Worm (Caenorhabditis elegans) whole organism, L1 larva: ENCODE results near the gene E01G6.2.

ENCODE experiments used
- C04F5.9 ChIP-seq: sonication (generic microtip); optimal IDR thresholded peaks from 2 replicates; lab custom pipeline; 2016; ENCODE audit warnings: missing genetic modification characterization, missing compliant biosample characterization
- aly-2 ChIP-seq: fragments of 150-350 bp; optimal IDR thresholded peaks from 2 replicates; lab custom pipeline; 2014; ENCODE audit warnings: missing biosample characterization, missing genetic modification characterization
- ceh-63 ChIP-seq: fragments of 200-800 bp; sonication (Bioruptor generic); optimal IDR thresholded peaks from 2 replicates; lab custom pipeline; 2018; ENCODE audit warnings: mild to moderate bottlenecking, missing genetic modification characterization, missing compliant biosample characterization
- egl-27 ChIP-seq, 2 experiments: fragments of 150-350 bp in 1 of 2; sonication (generic microtip); optimal IDR thresholded peaks; 3 replicates each; lab custom pipeline; 2017 to 2018; ENCODE audit warnings: missing biosample characterization in 2 of 2, missing genetic modification characterization in 2 of 2, missing genetic modification reagents in 2 of 2
- elt-3 ChIP-seq, 6 experiments: fragments of 150-350 bp in 1 of 6; sonication (generic microtip); optimal IDR thresholded peaks; 2 replicates each; lab custom pipeline; 2017 to 2018; ENCODE audit warnings: missing biosample characterization in 6 of 6, missing genetic modification characterization in 6 of 6, inconsistent platforms in 1 of 6
- lin-15B ChIP-seq: fragments of 150-350 bp; sonication (generic microtip); optimal IDR thresholded peaks from 3 replicates; lab custom pipeline; 2014; ENCODE audit warnings: missing biosample characterization, missing genetic modification characterization
- mdl-1 ChIP-seq, 2 experiments: fragments of 150-350 bp; optimal IDR thresholded peaks; 2 replicates each; lab custom pipeline; 2014 to 2017; ENCODE audit warnings: missing biosample characterization in 2 of 2, missing genetic modification characterization in 2 of 2, inconsistent platforms in 1 of 2
- nhr-12 ChIP-seq: sonication (generic microtip); optimal IDR thresholded peaks from 2 replicates; lab custom pipeline; 2017; ENCODE audit warnings: missing biosample characterization, missing genetic modification characterization
- nhr-76 ChIP-seq: sonication (generic microtip); optimal IDR thresholded peaks from 2 replicates; lab custom pipeline; 2017; ENCODE audit warnings: missing biosample characterization, missing genetic modification characterization
- nhr-77 ChIP-seq: fragments of 150-350 bp; optimal IDR thresholded peaks from 2 replicates; lab custom pipeline; 2014; ENCODE audit warnings: missing biosample characterization, missing genetic modification characterization
- sox-4 ChIP-seq: sonication (generic microtip); optimal IDR thresholded peaks from 2 replicates; lab custom pipeline; 2016; ENCODE audit warnings: missing genetic modification characterization, missing compliant biosample characterization
- tbx-2 ChIP-seq: sonication (generic microtip); optimal IDR thresholded peaks from 2 replicates; lab custom pipeline; 2016; ENCODE audit warnings: missing genetic modification characterization, missing compliant biosample characterization
- unc-62 ChIP-seq: fragments of 150-350 bp; optimal IDR thresholded peaks from 2 replicates; lab custom pipeline; 2014; ENCODE audit warnings: missing biosample characterization, missing genetic modification reagents, missing genetic modification characterization

DNA sequence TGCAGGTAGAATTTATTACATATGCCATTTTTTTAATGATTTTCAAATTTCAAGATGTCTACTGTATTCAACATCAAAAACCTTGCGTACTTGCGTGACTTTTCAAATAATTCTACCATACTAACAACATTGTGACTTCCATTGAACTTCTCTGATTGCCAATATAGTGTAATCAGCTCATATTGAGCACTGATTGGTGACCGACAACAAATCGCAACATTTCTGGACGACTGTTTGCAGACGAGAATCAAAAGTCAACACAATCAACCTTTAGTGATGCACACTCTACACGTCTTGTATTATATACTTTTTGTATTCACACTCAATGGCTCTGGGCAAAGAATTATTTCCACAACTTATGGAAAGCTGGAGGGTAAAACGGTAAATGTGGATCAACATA is 15.0 kb upstream of the E01G6.2 start, which contains the start of gene cest-3:
- TF ChIP-seq nhr-12 (no peak), nhr-77 (tag; lab: Kevin White, UChicago) (no peak), ceh-63 (no peak), unc-62 (GFP tag; lab: Kevin White, UChicago) (no peak), elt-3 (tag; optimal IDR thresholded peaks at IDR 0.05; lab: Kevin White, UChicago) (no peak), nhr-76 (no peak), egl-27 (tag; optimal IDR thresholded peaks at IDR 0.05; lab: Kevin White, UChicago) (no peak), mdl-1 (tag; optimal IDR thresholded peaks at IDR 0.05; lab: Kevin White, UChicago) (no peak), C04F5.9 (tag; lab: Kevin White, UChicago) (no peak), aly-2 (tag; lab: Kevin White, UChicago) (no peak), tbx-2 (tag; lab: Kevin White, UChicago) (no peak), lin-15B (tag; lab: Kevin White, UChicago) (no peak), sox-4 (no peak)
